Fruit fly (Drosophila melanogaster): Measurements from ENCODE around the gene CG2698.
A peak's percentile ranks its signal among the peaks of the same experiment; 100 is the strongest.

Gene CG2698

dm6 chr3R:8007595-8008255 is 6.4 kb downstream of the CG2698 start, which contains the start of gene CG2767 (continued):
- no peak for TF ChIP-seq Adf1 (GFP tag; IDR thresholded peaks at IDR 0.05)
- TF ChIP-seq Myb (GFP tag; optimal IDR thresholded peaks at IDR 0.05): peak; percentile 44
- TF ChIP-seq sens (GFP tag): peak; percentile 40
- peak; percentile 51; the same call in 1 of the 2 replicates for TF ChIP-seq MBD-R2 (GFP tag; IDR thresholded peaks at IDR 0.05)
- peak in 1 of 2 experiments; percentile 53 for TF ChIP-seq Pdp1 (GFP tag; optimal IDR thresholded peaks at IDR 0.05)
- TF ChIP-seq kah (GFP tag; optimal IDR thresholded peaks at IDR 0.05): peak; percentile 53
- TF ChIP-seq lbe (GFP tag; optimal IDR thresholded peaks at IDR 0.05): peak; percentile 27
- peak; percentile 84 for TF ChIP-seq Dp (GFP tag; optimal IDR thresholded peaks at IDR 0.05)
- TF ChIP-seq Optix (GFP tag; IDR thresholded peaks at IDR 0.05): no peak
- no peak for TF ChIP-seq nau (GFP tag; optimal IDR thresholded peaks at IDR 0.05)
- TF ChIP-seq CG15601 (tag; optimal IDR thresholded peaks at IDR 0.05): peak; percentile 73
- peak; percentile 34; the same call in 1 of the 2 replicates for TF ChIP-seq CG13287 (GFP tag; IDR thresholded peaks at IDR 0.05; ENCODE audit: partially characterized antibody)
- TF ChIP-seq insv (GFP tag; optimal IDR thresholded peaks at IDR 0.05): peak in 1 of 2 experiments; percentile 5
- no peak for TF ChIP-seq Fer2 (tag; optimal IDR thresholded peaks at IDR 0.05)

dm6 chr3R:8009080-8009620 is 7.8 kb downstream of the CG2698 start, which contains the start of the genes CG11052 and CG3223:
CG11052 (minus strand) TSS chr3R:8009297.
CG3223 (plus strand) TSS chr3R:8009400.
- TF ChIP-seq pnt (GFP tag; optimal IDR thresholded peaks at IDR 0.05) (no peak), Ada2b (GFP tag; IDR thresholded peaks at IDR 0.05) (no peak), Hmr (GFP tag; optimal IDR thresholded peaks at IDR 0.05) (no peak), fd3F (GFP tag; optimal IDR thresholded peaks at IDR 0.05) (no peak), esg (GFP tag; conservative IDR thresholded peaks at IDR 0.05) (no peak), Mad (GFP tag; optimal IDR thresholded peaks at IDR 0.05) (no peak), trh (GFP tag; optimal IDR thresholded peaks at IDR 0.05) (no peak), CG12155 (GFP tag; optimal IDR thresholded peaks at IDR 0.05) (peak; percentile 4), phol (tag; optimal IDR thresholded peaks at IDR 0.05) (peak; percentile 22), grau (tag; optimal IDR thresholded peaks at IDR 0.05) (peak; percentile 32), lab (GFP tag; optimal IDR thresholded peaks at IDR 0.05) (no peak), z (GFP tag; IDR thresholded peaks at IDR 0.05) (no peak), CG3163 (GFP tag; optimal IDR thresholded peaks at IDR 0.05) (no peak), gfzf (GFP tag; optimal IDR thresholded peaks at IDR 0.05) (peak; percentile 49), CG2889 (GFP tag; IDR thresholded peaks at IDR 0.05) (no peak), HmgD (GFP tag; optimal IDR thresholded peaks at IDR 0.05) (no peak), CG16813 (GFP tag; IDR thresholded peaks at IDR 0.05; ENCODE audit: partially characterized antibody) (no peak), MBD-R2 (GFP tag; IDR thresholded peaks at IDR 0.05) (peak; percentile 81), gcm (GFP tag; optimal IDR thresholded peaks at IDR 0.05) (no peak), Ravus (GFP tag; IDR thresholded peaks at IDR 0.05) (no peak), ac (GFP tag; optimal IDR thresholded peaks at IDR 0.05) (no peak), nom (GFP tag; optimal IDR thresholded peaks at IDR 0.05) (peak; percentile 46), Fer2 (tag; optimal IDR thresholded peaks at IDR 0.05) (no peak), CG3847 (GFP tag; IDR thresholded peaks at IDR 0.05) (peak; percentile 13; the same call in 1 of the 2 replicates), CG7987 (GFP tag; optimal IDR thresholded peaks at IDR 0.05) (peak; percentile 21), CG9932 (GFP tag; IDR thresholded peaks at IDR 0.05) (peak; percentile 69), CG30403 (GFP tag; optimal IDR thresholded peaks at IDR 0.05) (peak; percentile 16), pan (optimal IDR thresholded peaks at IDR 0.05) (no peak), pan (GFP tag; optimal IDR thresholded peaks at IDR 0.05 in 1 of 2, IDR thresholded peaks at IDR 0.05 in 1 of 2) (peak in 1 of 2 experiments; percentile 18), her (GFP tag; optimal IDR thresholded peaks at IDR 0.05) (peak; percentile 29), ci (GFP tag; IDR thresholded peaks at IDR 0.05) (peak; percentile 58; the same call in 2 of the 3 replicates), CG3726 (GFP tag; IDR thresholded peaks at IDR 0.05) (no peak), p53 (GFP tag; optimal IDR thresholded peaks at IDR 0.05) (no peak), CG15696 (tag; optimal IDR thresholded peaks at IDR 0.05) (peak; percentile 8), bigmax (GFP tag; optimal IDR thresholded peaks at IDR 0.05) (no peak), CG4707 (GFP tag; optimal IDR thresholded peaks at IDR 0.05) (no peak)

Measured in whole organism, embryonic.